Fruit fly (Drosophila melanogaster) whole organism, embryonic: ENCODE measurements around the gene xmas.

Experiments used
- Atf-2 ChIP-seq: fragments of 200-800 bp; sonication (Bioruptor generic); optimal IDR thresholded peaks from 2 replicates; lab custom pipeline; 2016; ENCODE audit warnings: missing biosample characterization, missing genetic modification characterization
- Atf3 ChIP-seq: fragments of 200-800 bp; sonication (Bioruptor generic); optimal IDR thresholded peaks from 3 replicates; lab custom pipeline; 2016; ENCODE audit warnings: missing biosample characterization, missing genetic modification characterization
- BEAF-32 ChIP-seq: fragments of 200-800 bp; sonication (Bioruptor generic); optimal IDR thresholded peaks from 3 replicates; lab custom pipeline; 2017; ENCODE audit warnings: missing biosample characterization, missing genetic modification characterization, mild to moderate bottlenecking, moderate library complexity, missing genetic modification reagents
- C15 ChIP-seq: fragments of 200-800 bp; sonication (Bioruptor generic); IDR thresholded peaks from 3 replicates; pipeline ENCODE4 v1.3.6; 2022; ENCODE audit warnings: missing biosample characterization, missing genetic modification characterization
- CG10321 ChIP-seq: fragments of 200-800 bp; sonication (Bioruptor generic); IDR thresholded peaks from 2 replicates; pipeline ENCODE4 v1.3.6; 2022; ENCODE audit warnings: missing biosample characterization, missing genetic modification characterization
- CG10543 ChIP-seq: fragments of 200-800 bp; sonication (Bioruptor generic); optimal IDR thresholded peaks from 3 replicates; lab custom pipeline; 2017; ENCODE audit warnings: missing biosample characterization, mild to moderate bottlenecking, missing genetic modification characterization, moderate library complexity
- CG11504 ChIP-seq: fragments of 200-800 bp; sonication (Bioruptor generic); optimal IDR thresholded peaks from 3 replicates; lab custom pipeline; 2019; ENCODE audit warnings: missing biosample characterization, mild to moderate bottlenecking, missing genetic modification characterization, moderate library complexity
- CG13287 ChIP-seq: fragments of 200-800 bp; sonication (Bioruptor generic); IDR thresholded peaks from 2 replicates; pipeline ENCODE4 v1.3.6; 2022; ENCODE audit warnings: missing biosample characterization, missing genetic modification characterization; ENCODE audit not compliant: partially characterized antibody
- CG15269 ChIP-seq: fragments of 200-800 bp; sonication (Bioruptor generic); optimal IDR thresholded peaks from 2 replicates; lab custom pipeline; 2018; ENCODE audit warnings: missing biosample characterization, mild to moderate bottlenecking, missing genetic modification characterization, moderate library complexity
- CG16813 ChIP-seq: fragments of 200-800 bp; sonication (Bioruptor generic); IDR thresholded peaks from 3 replicates; pipeline ENCODE4 v1.3.6; 2022; ENCODE audit warnings: missing biosample characterization, missing genetic modification characterization; ENCODE audit not compliant: partially characterized antibody
- CG34224 ChIP-seq: fragments of 200-800 bp; sonication (Bioruptor generic); IDR thresholded peaks from 3 replicates; pipeline ENCODE4 v1.3.6; 2022; ENCODE audit warnings: missing biosample characterization, missing genetic modification characterization; ENCODE audit not compliant: partially characterized antibody
- CG3726 ChIP-seq: fragments of 200-800 bp; sonication (Bioruptor generic); IDR thresholded peaks from 3 replicates; pipeline ENCODE4, ENCODE4 v1.3.6; 2022; ENCODE audit warnings: missing biosample characterization, missing genetic modification characterization
- CG42726 ChIP-seq: fragments of 200-800 bp; sonication (Bioruptor generic); IDR thresholded peaks from 2 replicates; pipeline ENCODE4 v1.3.6; 2022; ENCODE audit warnings: missing biosample characterization, missing genetic modification characterization; ENCODE audit not compliant: partially characterized antibody
- CG6175 ChIP-seq: fragments of 200-800 bp; sonication (Bioruptor generic); IDR thresholded peaks from 3 replicates; pipeline ENCODE4 v1.3.6; 2022; ENCODE audit warnings: missing biosample characterization, missing genetic modification characterization
- CG6689 ChIP-seq: fragments of 200-800 bp; sonication (Bioruptor generic); IDR thresholded peaks from 2 replicates; pipeline ENCODE4 v1.3.6; 2022; ENCODE audit warnings: missing biosample characterization, missing genetic modification characterization
- CG7786 ChIP-seq: fragments of 200-800 bp; sonication (Bioruptor generic); optimal IDR thresholded peaks from 2 replicates; lab custom pipeline; 2016; ENCODE audit warnings: missing biosample characterization, missing genetic modification characterization
- CG9817 ChIP-seq: fragments of 200-800 bp; sonication (Bioruptor generic); optimal IDR thresholded peaks from 2 replicates; lab custom pipeline; 2018; ENCODE audit warnings: missing biosample characterization, mild to moderate bottlenecking, missing genetic modification characterization, moderate library complexity
- CTCF ChIP-seq: fragments of 200-800 bp; sonication (Bioruptor generic); optimal IDR thresholded peaks from 2 replicates; lab custom pipeline; 2017; ENCODE audit warnings: missing biosample characterization, mild to moderate bottlenecking, missing genetic modification characterization, moderate library complexity
- Dbx ChIP-seq: fragments of 200-800 bp; sonication (Bioruptor generic); IDR thresholded peaks from 3 replicates; pipeline ENCODE4 v1.3.6; 2022; ENCODE audit warnings: missing biosample characterization, missing genetic modification characterization
- Dp ChIP-seq: fragments of 200-800 bp; sonication (Bioruptor generic); optimal IDR thresholded peaks from 2 replicates; lab custom pipeline; 2018; ENCODE audit warnings: missing biosample characterization, mild to moderate bottlenecking, missing genetic modification characterization, moderate library complexity
- E2f2 ChIP-seq: fragments of 200-800 bp; sonication (Bioruptor generic); IDR thresholded peaks from 2 replicates; pipeline ENCODE4 v1.3.6; 2022; ENCODE audit warnings: missing biosample characterization, missing genetic modification characterization
- HLH4C ChIP-seq: fragments of 200-800 bp; sonication (Bioruptor generic); IDR thresholded peaks from 3 replicates; pipeline ENCODE4 v1.3.6; 2022; ENCODE audit warnings: missing biosample characterization, missing genetic modification characterization; ENCODE audit not compliant: partially characterized antibody
- Hmr ChIP-seq: fragments of 200-800 bp; sonication (Bioruptor generic); optimal IDR thresholded peaks from 3 replicates; lab custom pipeline; 2017; ENCODE audit warnings: mild to moderate bottlenecking, missing biosample characterization, missing genetic modification reagents, missing genetic modification characterization
- Kr ChIP-seq: fragments of 200-800 bp; sonication (Bioruptor generic); optimal IDR thresholded peaks from 2 replicates; lab custom pipeline; 2017; ENCODE audit warnings: missing biosample characterization, mild to moderate bottlenecking, missing genetic modification characterization
- Med ChIP-seq: fragments of 200-800 bp; sonication (Bioruptor generic); peaks from one replicate; lab custom pipeline; 2016; ENCODE audit warnings: missing biosample characterization, missing genetic modification characterization, mild to moderate bottlenecking, inconsistent platforms, moderate library complexity
- NC2β ChIP-seq: fragments of 200-800 bp; sonication (Bioruptor generic); optimal IDR thresholded peaks from 2 replicates; lab custom pipeline; 2016; ENCODE audit warnings: missing biosample characterization, missing genetic modification characterization
- Neu2 ChIP-seq: fragments of 200-800 bp; sonication (Bioruptor generic); optimal IDR thresholded peaks from 3 replicates; lab custom pipeline; 2016; ENCODE audit warnings: missing biosample characterization, missing genetic modification characterization, borderline replicate concordance
- Scr ChIP-seq: fragments of 200-800 bp; sonication (Bioruptor generic); IDR thresholded peaks from 2 replicates; pipeline ENCODE4 v1.3.6; 2022; ENCODE audit warnings: missing biosample characterization, missing genetic modification characterization; ENCODE audit not compliant: partially characterized antibody
- Xbp1 ChIP-seq: fragments of 200-800 bp; sonication (Bioruptor generic); optimal IDR thresholded peaks from 3 replicates; lab custom pipeline; 2016; ENCODE audit warnings: missing biosample characterization, mild to moderate bottlenecking, missing genetic modification characterization
- ab ChIP-seq: fragments of 200-800 bp; sonication (Bioruptor generic); optimal IDR thresholded peaks from 2 replicates; lab custom pipeline; 2016; ENCODE audit warnings: missing biosample characterization, missing genetic modification characterization
- al ChIP-seq: fragments of 200-800 bp; sonication (Bioruptor generic); IDR thresholded peaks from 2 replicates; pipeline ENCODE4 v1.3.6; 2022; ENCODE audit warnings: missing biosample characterization, missing genetic modification characterization
- bsh ChIP-seq, 2 experiments: fragments of 200-800 bp; sonication (Bioruptor generic); optimal IDR thresholded peaks; 2 replicates each; lab custom pipeline; 2017 to 2018; ENCODE audit warnings: mild to moderate bottlenecking in 2 of 2, missing biosample characterization in 2 of 2, missing genetic modification characterization in 2 of 2, moderate library complexity in 1 of 2
- cg ChIP-seq: fragments of 200-800 bp; sonication (Bioruptor generic); optimal IDR thresholded peaks from 3 replicates; lab custom pipeline; 2019; ENCODE audit warnings: missing biosample characterization, mild to moderate bottlenecking, missing genetic modification characterization, moderate library complexity
- chm ChIP-seq: fragments of 200-800 bp; sonication (Bioruptor generic); IDR thresholded peaks from 2 replicates; pipeline ENCODE4 v1.3.6; 2022; ENCODE audit warnings: missing biosample characterization, missing genetic modification characterization
- dmrt11E ChIP-seq: fragments of 200-800 bp; sonication (Bioruptor generic); optimal IDR thresholded peaks from 3 replicates; lab custom pipeline; 2018; ENCODE audit warnings: missing biosample characterization, mild to moderate bottlenecking, missing genetic modification characterization, moderate library complexity
- gfzf ChIP-seq: fragments of 200-800 bp; sonication (Bioruptor generic); optimal IDR thresholded peaks from 2 replicates; lab custom pipeline; 2016; ENCODE audit warnings: missing biosample characterization, mild to moderate bottlenecking, missing genetic modification characterization, moderate library complexity
- gro ChIP-seq: fragments of 200-800 bp; sonication (Bioruptor generic); optimal IDR thresholded peaks from 2 replicates; lab custom pipeline; 2016; ENCODE audit warnings: missing biosample characterization, missing genetic modification characterization
- klu ChIP-seq: fragments of 200-800 bp; sonication (Bioruptor generic); IDR thresholded peaks from 2 replicates; pipeline ENCODE4 v1.3.6; 2022; ENCODE audit warnings: missing biosample characterization, missing genetic modification characterization
- kni ChIP-seq: fragments of 200-800 bp; sonication (Bioruptor generic); optimal IDR thresholded peaks from 3 replicates; lab custom pipeline; 2017; ENCODE audit warnings: mild to moderate bottlenecking, missing biosample characterization, missing genetic modification reagents, missing genetic modification characterization
- knrl ChIP-seq: fragments of 200-800 bp; sonication (Bioruptor generic); IDR thresholded peaks from 3 replicates; pipeline ENCODE4 v1.3.6; 2022; ENCODE audit warnings: missing biosample characterization, missing genetic modification characterization; ENCODE audit not compliant: partially characterized antibody
- nom ChIP-seq: fragments of 200-800 bp; sonication (Bioruptor generic); optimal IDR thresholded peaks from 2 replicates; lab custom pipeline; 2017; ENCODE audit warnings: missing biosample characterization, missing genetic modification characterization, mild to moderate bottlenecking, moderate library complexity, missing genetic modification reagents
- odd ChIP-seq: fragments of 200-800 bp; sonication (Bioruptor generic); optimal IDR thresholded peaks from 2 replicates; lab custom pipeline; 2017; ENCODE audit warnings: missing biosample characterization, mild to moderate bottlenecking, missing genetic modification characterization
- peb ChIP-seq: fragments of 200-800 bp; sonication (Bioruptor generic); IDR thresholded peaks from 2 replicates; pipeline ENCODE4 v1.3.6; 2022; ENCODE audit warnings: missing biosample characterization, missing genetic modification characterization
- pho ChIP-seq: fragments of 200-800 bp; sonication (Bioruptor generic); optimal IDR thresholded peaks from 2 replicates; lab custom pipeline; 2016; ENCODE audit warnings: missing biosample characterization, missing genetic modification characterization
- pzg ChIP-seq: fragments of 200-800 bp; sonication (Bioruptor generic); optimal IDR thresholded peaks from 3 replicates; lab custom pipeline; 2018; ENCODE audit warnings: missing biosample characterization, mild to moderate bottlenecking, missing genetic modification characterization, moderate library complexity
- scrt ChIP-seq: fragments of 200-800 bp; sonication (Bioruptor generic); optimal IDR thresholded peaks from 2 replicates; lab custom pipeline; 2018; ENCODE audit warnings: missing biosample characterization, mild to moderate bottlenecking, missing genetic modification characterization, moderate library complexity
- shn ChIP-seq: fragments of 200-800 bp; sonication (Bioruptor generic); optimal IDR thresholded peaks from 3 replicates; lab custom pipeline; 2016; ENCODE audit warnings: missing biosample characterization, missing genetic modification characterization
- tap ChIP-seq: fragments of 200-800 bp; optimal IDR thresholded peaks from 3 replicates; lab custom pipeline; 2019; ENCODE audit warnings: missing biosample characterization, mild to moderate bottlenecking, missing genetic modification characterization, moderate library complexity
- unc-4 ChIP-seq: fragments of 200-800 bp; sonication (Bioruptor generic); IDR thresholded peaks from 2 replicates; pipeline ENCODE4 v1.3.6; 2022; ENCODE audit warnings: missing biosample characterization, missing genetic modification characterization; ENCODE audit not compliant: partially characterized antibody

The xmas gene

DNA sequence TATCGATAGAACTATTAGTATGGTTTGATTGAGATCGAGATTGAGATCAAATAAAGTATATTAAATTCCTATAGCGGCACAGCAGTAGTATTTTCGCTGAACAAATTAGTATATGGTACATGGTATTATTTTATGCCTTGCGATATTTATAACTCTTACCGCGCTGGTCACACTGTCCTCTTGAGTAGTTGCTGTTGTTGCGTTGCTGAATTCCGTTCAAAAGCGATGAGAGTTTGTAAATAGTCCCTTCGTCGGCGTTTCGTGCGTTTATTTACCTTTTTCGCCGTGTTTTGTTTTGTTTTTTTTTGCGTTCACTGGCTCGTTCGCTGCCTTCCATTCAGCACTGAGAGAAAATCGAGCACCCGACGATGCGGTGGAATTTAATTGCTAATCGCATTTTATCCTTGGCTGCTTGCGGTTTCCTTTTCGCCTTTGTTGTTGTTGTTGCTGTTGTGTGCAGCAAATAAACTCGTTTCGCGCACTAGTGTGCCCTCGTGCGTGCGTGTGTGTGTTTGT lies 51.6 kb downstream of the xmas start, which contains the start of gene CG5004 (continued):
- TF ChIP-seq Xbp1 (GFP tag; lab: Kevin White, UChicago) (no peak), Med (no peak), NC2β (GFP tag; lab: Kevin White, UChicago) (no peak), CG9817 (tag; lab: Kevin White, UChicago) (no peak), al (GFP tag; lab: Robert Waterston, UW) (no peak), klu (GFP tag; lab: Robert Waterston, UW) (no peak), CG42726 (GFP tag; lab: Robert Waterston, UW) (0 out of 2 replicates have a peak, but pooled peaks have one; percentile 41), CG6689 (no peak), dmrt11E (tag; lab: Kevin White, UChicago) (no peak), peb (no peak), CG10543 (GFP tag; lab: Kevin White, UChicago) (no peak), C15 (GFP tag; lab: Robert Waterston, UW) (no peak), Atf3 (no peak), cg (GFP tag; lab: Kevin White, UChicago) (peak; percentile 70), Dbx (no peak; the same call in 2 of the 3 replicates), gro (GFP tag; lab: Kevin White, UChicago) (no peak), Kr (GFP tag; lab: Kevin White, UChicago) (no peak), nom (peak; percentile 29), CG11504 (tag; lab: Kevin White, UChicago) (no peak), chm (GFP tag; lab: Robert Waterston, UW) (no peak; the same call in 1 of the 2 replicates), tap (tag; lab: Kevin White, UChicago) (no peak), Neu2 (GFP tag; lab: Kevin White, UChicago) (no peak), knrl (GFP tag; lab: Robert Waterston, UW) (peak; percentile 38; the same call in 1 of the 3 replicates), CG7786 (no peak), CG15269 (tag; lab: Kevin White, UChicago) (no peak), Hmr (GFP tag; lab: Kevin White, UChicago) (peak; percentile 47), scrt (GFP tag; lab: Kevin White, UChicago) (no peak), bsh (GFP tag; optimal IDR thresholded peaks at IDR 0.05; lab: Kevin White, UChicago) (no peak), CG6175 (GFP tag; lab: Robert Waterston, UW) (no peak)

DNA sequence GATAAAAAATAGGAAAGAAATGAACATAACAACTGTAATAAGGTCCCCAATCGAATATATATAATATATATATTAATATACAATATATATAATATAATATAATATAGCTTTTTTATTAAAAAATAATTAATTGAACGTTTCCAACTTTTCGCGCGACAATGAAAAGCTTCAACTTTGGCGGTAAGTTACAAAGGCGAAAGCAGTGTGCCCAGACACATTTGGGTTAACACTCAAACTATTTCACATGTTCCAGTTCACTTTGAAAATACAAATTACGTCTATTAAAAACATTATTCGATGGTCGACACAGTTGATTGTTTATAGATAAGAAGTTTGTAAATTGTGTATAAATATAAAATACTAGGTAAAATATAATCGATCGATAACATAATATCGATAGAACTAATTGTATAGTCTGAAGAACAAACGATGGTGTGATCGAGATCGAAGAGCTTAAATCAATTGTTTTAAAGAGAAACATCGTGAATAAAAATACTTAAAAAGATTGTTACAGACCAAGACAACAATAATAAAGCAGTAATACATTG lies 52.9 kb downstream of the xmas start:
- TF ChIP-seq ab (GFP tag; lab: Kevin White, UChicago) (no peak), Dp (GFP tag; lab: Kevin White, UChicago) (peak; percentile 64), shn (GFP tag; lab: Kevin White, UChicago) (no peak), CG3726 (GFP tag; lab: Robert Waterston, UW) (no peak), CG10321 (GFP tag; lab: Robert Waterston, UW) (no peak), pho (GFP tag; lab: Kevin White, UChicago) (no peak), gfzf (GFP tag; lab: Kevin White, UChicago) (peak; percentile 35), HLH4C (peak; percentile 40; the same call in 2 of the 3 replicates), CG34224 (peak; percentile 65), CG16813 (GFP tag; lab: Robert Waterston, UW) (peak; percentile 61), CG13287 (GFP tag; lab: Robert Waterston, UW) (peak; percentile 69), pzg (GFP tag; lab: Kevin White, UChicago) (peak; percentile 33), Scr (GFP tag; lab: Robert Waterston, UW) (peak; percentile 62), BEAF-32 (GFP tag; lab: Kevin White, UChicago) (peak; percentile 62), E2f2 (GFP tag; lab: Robert Waterston, UW) (peak; percentile 73), knrl (GFP tag; lab: Robert Waterston, UW) (peak; percentile 47; the same call in 2 of the 3 replicates), Atf-2 (no peak), odd (GFP tag; lab: Kevin White, UChicago) (no peak), kni (GFP tag; lab: Kevin White, UChicago) (no peak), unc-4 (peak; percentile 52), CTCF (no peak)
